Worm (Caenorhabditis elegans) whole organism, late embryonic: ENCODE data around the gene Y69H2.15.

Experiments
- ahr-1 ChIP-seq: sonication (generic microtip); optimal IDR thresholded peaks from 2 replicates; lab custom pipeline; 2016; ENCODE audit warnings: missing genetic modification characterization, missing compliant biosample characterization
- ama-1 ChIP-seq: fragments of 150-350 bp; optimal IDR thresholded peaks from 2 replicates; lab custom pipeline; 2014
- ceh-2 ChIP-seq: sonication (generic microtip); optimal IDR thresholded peaks from 2 replicates; lab custom pipeline; 2016; ENCODE audit warnings: missing genotype, missing genetic modification characterization, missing compliant biosample characterization
- che-1 ChIP-seq: sonication (generic microtip); optimal IDR thresholded peaks from 2 replicates; lab custom pipeline; 2016; ENCODE audit warnings: mild to moderate bottlenecking, missing genetic modification characterization, missing compliant biosample characterization
- elt-2 ChIP-seq: sonication (generic microtip); optimal IDR thresholded peaks from 2 replicates; lab custom pipeline; 2016; ENCODE audit warnings: missing genetic modification reagents, missing genetic modification characterization, missing compliant biosample characterization
- fkh-10 ChIP-seq: fragments of 150-350 bp; optimal IDR thresholded peaks from 2 replicates; lab custom pipeline; 2014; ENCODE audit warnings: missing biosample characterization, missing genetic modification reagents, missing genetic modification characterization
- npax-4 ChIP-seq: sonication (generic microtip); optimal IDR thresholded peaks from 2 replicates; lab custom pipeline; 2016; ENCODE audit warnings: missing genetic modification characterization, missing compliant biosample characterization
- pat-9 ChIP-seq: fragments of 200-800 bp; sonication (Bioruptor generic); optimal IDR thresholded peaks from 2 replicates; lab custom pipeline; 2018; ENCODE audit warnings: mild to moderate bottlenecking, missing genetic modification characterization, moderate library complexity, missing compliant biosample characterization
- pha-4 ChIP-seq: fragments of 150-350 bp; optimal IDR thresholded peaks from 2 replicates; lab custom pipeline; 2018; ENCODE audit warnings: missing biosample characterization, missing genetic modification reagents, missing genetic modification characterization
- sdc-2 ChIP-seq: sonication (generic microtip); optimal IDR thresholded peaks from 2 replicates; lab custom pipeline; 2016; ENCODE audit warnings: missing genotype, missing genetic modification characterization, missing compliant biosample characterization
- sox-4 ChIP-seq: sonication (generic microtip); optimal IDR thresholded peaks from 2 replicates; lab custom pipeline; 2017; ENCODE audit warnings: mild to moderate bottlenecking, missing genetic modification characterization, inconsistent platforms, missing compliant biosample characterization
- tbx-2 ChIP-seq: sonication (generic microtip); optimal IDR thresholded peaks from 2 replicates; lab custom pipeline; 2016; ENCODE audit warnings: missing genetic modification characterization, missing compliant biosample characterization
- tbx-7 ChIP-seq: sonication (generic microtip); optimal IDR thresholded peaks from 2 replicates; lab custom pipeline; 2016; ENCODE audit warnings: missing genotype, missing genetic modification characterization, missing compliant biosample characterization
- zip-5 ChIP-seq: sonication (generic microtip); optimal IDR thresholded peaks from 2 replicates; lab custom pipeline; 2016; ENCODE audit warnings: missing genetic modification characterization, missing compliant biosample characterization

DNA sequence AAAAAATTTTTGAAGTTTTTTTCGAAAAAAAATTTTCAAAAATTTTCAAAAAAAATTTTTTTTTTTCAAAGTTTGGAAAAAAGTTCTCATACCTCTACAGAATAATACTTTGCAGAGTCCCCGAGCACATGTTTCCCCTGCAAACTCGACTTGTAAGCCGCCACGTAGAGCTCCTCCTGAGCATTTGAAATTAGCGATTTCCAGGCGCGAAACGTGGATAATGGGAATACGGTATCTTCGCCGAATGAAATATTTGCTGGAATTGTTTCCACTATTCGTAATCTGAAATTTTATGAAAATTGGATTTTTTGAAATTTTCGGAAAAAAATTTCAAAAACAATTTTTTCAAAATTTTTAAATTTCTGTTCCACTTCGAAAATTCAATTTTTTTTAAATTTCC, 50.5 kb downstream of the Y69H2.15 start:
- no peak for TF ChIP-seq pha-4 (tag; lab: Kevin White, UChicago)
- no peak for TF ChIP-seq elt-2 (tag; lab: Kevin White, UChicago)
- no peak for TF ChIP-seq pat-9
- no peak for TF ChIP-seq npax-4
- TF ChIP-seq tbx-2, result no peak
- TF ChIP-seq che-1 (tag; lab: Kevin White, UChicago), result no peak
- no peak for TF ChIP-seq fkh-10 (GFP tag; lab: Kevin White, UChicago)
- no peak for TF ChIP-seq ama-1 (lab: Kevin White, UChicago)
- no peak for TF ChIP-seq zip-5 (tag; lab: Kevin White, UChicago)
- TF ChIP-seq ahr-1 (tag; lab: Kevin White, UChicago), result no peak
- no peak for TF ChIP-seq ceh-2
- TF ChIP-seq sdc-2, result no peak
- no peak for TF ChIP-seq tbx-7 (tag; lab: Kevin White, UChicago)
- no peak for TF ChIP-seq sox-4 (tag; lab: Kevin White, UChicago)
